Worm (Caenorhabditis elegans) whole organism, young adult: ENCODE data around the gene C26B2.2.

ENCODE experiments used
- F55B11.4 ChIP-seq: sonication (generic microtip); optimal IDR thresholded peaks from 2 replicates; lab custom pipeline; 2016; ENCODE audit warnings: missing compliant biosample characterization, missing genetic modification characterization, borderline replicate concordance; ENCODE audit not compliant: insufficient read depth
- aptf-3 ChIP-seq: fragments of 200-800 bp; sonication (Bioruptor generic); IDR thresholded peaks from 2 replicates; pipeline ENCODE4 v1.3.6; 2022; ENCODE audit warnings: missing genetic modification characterization, missing compliant biosample characterization
- ccch-3 ChIP-seq: fragments of 200-800 bp; sonication (Bioruptor generic); optimal IDR thresholded peaks from 2 replicates; lab custom pipeline; 2018; ENCODE audit warnings: mild to moderate bottlenecking, missing genetic modification characterization, missing compliant biosample characterization
- hlh-12 ChIP-seq: sonication (generic microtip); optimal IDR thresholded peaks from 2 replicates; lab custom pipeline; 2016; ENCODE audit warnings: missing genetic modification characterization, missing compliant biosample characterization
- madf-8 ChIP-seq: fragments of 200-800 bp; sonication (Bioruptor generic); conservative IDR thresholded peaks from 2 replicates; pipeline ENCODE4 v1.3.6; 2022; ENCODE audit warnings: missing genetic modification reagents, missing genetic modification characterization, missing compliant biosample characterization
- nhr-179 ChIP-seq: sonication (generic microtip); optimal IDR thresholded peaks from 2 replicates; lab custom pipeline; 2016; ENCODE audit warnings: mild to moderate bottlenecking, missing genetic modification characterization, missing compliant biosample characterization
- nhr-90 ChIP-seq: sonication (generic microtip); optimal IDR thresholded peaks from 2 replicates; lab custom pipeline; 2016; ENCODE audit warnings: missing genotype, mild to moderate bottlenecking, missing genetic modification characterization, missing compliant biosample characterization
- rcor-1 ChIP-seq: fragments of 200-800 bp; sonication (Bioruptor generic); IDR thresholded peaks from 2 replicates; pipeline ENCODE4 v1.3.6; 2022; ENCODE audit warnings: missing genetic modification reagents, missing genetic modification characterization, missing compliant biosample characterization
- ztf-26 ChIP-seq: sonication (generic microtip); optimal IDR thresholded peaks from 2 replicates; lab custom pipeline; 2017; ENCODE audit warnings: missing genetic modification characterization, missing compliant biosample characterization

- TF ChIP-seq nhr-90 (no peak), ccch-3 (GFP tag; lab: Kevin White, UChicago) (no peak), nhr-179 (no peak), madf-8 (GFP tag; lab: Robert Waterston, UW) (no peak), ztf-26 (tag; lab: Kevin White, UChicago) (no peak), hlh-12 (no peak), rcor-1 (GFP tag; lab: Robert Waterston, UW) (no peak), F55B11.4 (no peak), aptf-3 (GFP tag; lab: Robert Waterston, UW) (no peak)
Measured at ce11 chrIV:8026361-8026760, 4.4 kb upstream of the C26B2.2 start.
